Worm (Caenorhabditis elegans) whole organism, L4 larva: ENCODE results near the gene srsx-11.

Experiments used
- F10B5.3 ChIP-seq: sonication (generic microtip); optimal IDR thresholded peaks from 2 replicates; lab custom pipeline; 2016; ENCODE audit warnings: mild to moderate bottlenecking, missing genetic modification characterization, missing compliant biosample characterization
- F26F4.8 ChIP-seq: fragments of 200-800 bp; sonication (Bioruptor generic); conservative IDR thresholded peaks from 2 replicates; pipeline ENCODE4 v1.3.6; 2022; ENCODE audit warnings: missing genetic modification characterization, missing compliant biosample characterization
- T26A8.4 ChIP-seq: fragments of 200-800 bp; sonication (Bioruptor generic); IDR thresholded peaks from 2 replicates; pipeline ENCODE4 v1.3.6; 2022; ENCODE audit warnings: missing genetic modification characterization, missing compliant biosample characterization
- ZK546.5 ChIP-seq, 2 experiments: sonication (generic microtip); optimal IDR thresholded peaks; 2 replicates each; lab custom pipeline; 2017; ENCODE audit warnings: missing biosample characterization in 2 of 2, missing genetic modification characterization in 2 of 2
- aha-1 ChIP-seq: fragments of 150-350 bp; peaks from one replicate; lab custom pipeline; 2014; ENCODE audit warnings: missing biosample characterization, missing genetic modification characterization
- daf-16 ChIP-seq, 3 experiments: sonication (generic microtip); optimal IDR thresholded peaks; 2 replicates each; lab custom pipeline; 2016 to 2017; ENCODE audit warnings: missing genetic modification characterization in 3 of 3, missing genetic modification reagents in 3 of 3, mild to moderate bottlenecking in 2 of 3, missing compliant biosample characterization in 2 of 3, missing biosample characterization in 1 of 3, moderate library complexity in 1 of 3
- dmd-6 ChIP-seq: fragments of 200-800 bp; sonication (Bioruptor generic); IDR thresholded peaks from 2 replicates; pipeline ENCODE4 v1.3.6; 2022; ENCODE audit warnings: missing genetic modification reagents, missing genetic modification characterization, missing compliant biosample characterization
- dmd-8 ChIP-seq: fragments of 200-800 bp; sonication (Bioruptor generic); IDR thresholded peaks from 2 replicates; pipeline ENCODE4 v1.3.6; 2022; ENCODE audit warnings: missing genetic modification characterization, missing compliant biosample characterization
- dpl-1 ChIP-seq: fragments of 150-350 bp; optimal IDR thresholded peaks from 2 replicates; lab custom pipeline; 2014; ENCODE audit warnings: missing biosample characterization, missing genetic modification reagents, missing genetic modification characterization
- hif-1 ChIP-seq, 2 experiments: sonication (generic microtip); optimal IDR thresholded peaks; 2 replicates each; lab custom pipeline; 2016 to 2017; ENCODE audit warnings: missing compliant biosample characterization in 2 of 2, missing genetic modification characterization in 2 of 2, missing genetic modification reagents in 2 of 2, missing genotype in 2 of 2, mild to moderate bottlenecking in 1 of 2
- hlh-11 ChIP-seq: fragments of 200-800 bp; sonication (Bioruptor generic); optimal IDR thresholded peaks from 2 replicates; lab custom pipeline; 2018; ENCODE audit warnings: mild to moderate bottlenecking, missing genetic modification characterization, missing compliant biosample characterization
- lin-1 ChIP-seq: fragments of 200-800 bp; sonication (Bioruptor generic); IDR thresholded peaks from 2 replicates; pipeline ENCODE4 v1.3.6; 2022; ENCODE audit warnings: missing genetic modification reagents, missing genetic modification characterization, missing compliant biosample characterization
- lin-29 ChIP-seq: fragments of 200-800 bp; sonication (Bioruptor generic); IDR thresholded peaks from 2 replicates; pipeline ENCODE4 v1.3.6; 2022; ENCODE audit warnings: missing genetic modification reagents, missing genetic modification characterization, missing compliant biosample characterization
- lin-39 ChIP-seq: fragments of 150-350 bp; optimal IDR thresholded peaks from 2 replicates; lab custom pipeline; 2014; ENCODE audit warnings: missing biosample characterization, missing genetic modification reagents, missing genetic modification characterization
- lir-3 ChIP-seq: sonication (generic microtip); optimal IDR thresholded peaks from 2 replicates; lab custom pipeline; 2016; ENCODE audit warnings: mild to moderate bottlenecking, missing genetic modification characterization, missing compliant biosample characterization
- madf-5 ChIP-seq, 2 experiments: fragments of 200-800 bp; sonication (Bioruptor generic); IDR thresholded peaks; 2 replicates each; pipeline ENCODE4 v1.3.6; 2022; ENCODE audit warnings: missing compliant biosample characterization in 2 of 2, missing genetic modification characterization in 2 of 2
- mdl-1 ChIP-seq, 2 experiments: fragments of 150-350 bp in 1 of 2; sonication (generic microtip) in 1 of 2; optimal IDR thresholded peaks; 2 replicates each; lab custom pipeline; 2014 to 2017; ENCODE audit warnings: missing biosample characterization in 2 of 2, missing genetic modification characterization in 2 of 2
- nhr-10 ChIP-seq: fragments of 150-350 bp; optimal IDR thresholded peaks from 2 replicates; lab custom pipeline; 2014; ENCODE audit warnings: missing biosample characterization, missing genetic modification characterization
- nhr-237 ChIP-seq: sonication (generic microtip); optimal IDR thresholded peaks from 2 replicates; lab custom pipeline; 2017; ENCODE audit warnings: missing biosample characterization, missing genetic modification characterization
- nhr-28 ChIP-seq: fragments of 150-350 bp; optimal IDR thresholded peaks from 2 replicates; lab custom pipeline; 2014; ENCODE audit warnings: missing biosample characterization, missing genetic modification characterization
- nhr-48 ChIP-seq: sonication (generic microtip); optimal IDR thresholded peaks from 2 replicates; lab custom pipeline; 2016; ENCODE audit warnings: mild to moderate bottlenecking, missing genetic modification characterization, missing compliant biosample characterization
- nhr-6 ChIP-seq: fragments of 150-350 bp; optimal IDR thresholded peaks from 2 replicates; lab custom pipeline; 2014; ENCODE audit warnings: missing biosample characterization, missing genetic modification characterization
- nhr-77 ChIP-seq: fragments of 150-350 bp; optimal IDR thresholded peaks from 2 replicates; lab custom pipeline; 2014; ENCODE audit warnings: missing biosample characterization, missing genetic modification characterization
- php-3 ChIP-seq: fragments of 200-800 bp; sonication (Bioruptor generic); IDR thresholded peaks from 2 replicates; pipeline ENCODE4 v1.3.6; 2022; ENCODE audit warnings: missing genetic modification reagents, missing genetic modification characterization, missing compliant biosample characterization
- pqm-1 ChIP-seq: sonication (generic microtip); optimal IDR thresholded peaks from 2 replicates; lab custom pipeline; 2017; ENCODE audit warnings: missing biosample characterization, missing genetic modification characterization
- saeg-2 ChIP-seq: fragments of 200-800 bp; sonication (Bioruptor generic); IDR thresholded peaks from 2 replicates; pipeline ENCODE4 v1.3.6; 2022; ENCODE audit warnings: missing genetic modification reagents, missing genetic modification characterization, missing compliant biosample characterization
- sdz-12 ChIP-seq: fragments of 200-800 bp; sonication (Bioruptor generic); optimal IDR thresholded peaks from 2 replicates; lab custom pipeline; 2018; ENCODE audit warnings: mild to moderate bottlenecking, missing genetic modification characterization, missing compliant biosample characterization
- snpc-4 ChIP-seq: fragments of 150-350 bp; optimal IDR thresholded peaks from 2 replicates; lab custom pipeline; 2014; ENCODE audit warnings: missing biosample characterization, missing genetic modification characterization
- unc-62 ChIP-seq, 3 experiments: fragments of 150-350 bp in 1 of 3; sonication (generic microtip); optimal IDR thresholded peaks in 2 of 3; peaks in 1 of 3; 1 replicate in 1 of 3; 2 replicates in 2 of 3; lab custom pipeline; 2014 to 2017; ENCODE audit warnings: missing biosample characterization in 3 of 3, missing genetic modification characterization in 3 of 3, missing genetic modification reagents in 3 of 3, missing genotype in 1 of 3
- vab-7 ChIP-seq: fragments of 200-800 bp; sonication (Bioruptor generic); IDR thresholded peaks from 2 replicates; pipeline ENCODE4 v1.3.6; 2022; ENCODE audit warnings: missing genetic modification reagents, missing genetic modification characterization, missing compliant biosample characterization

Gene srsx-11

DNA sequence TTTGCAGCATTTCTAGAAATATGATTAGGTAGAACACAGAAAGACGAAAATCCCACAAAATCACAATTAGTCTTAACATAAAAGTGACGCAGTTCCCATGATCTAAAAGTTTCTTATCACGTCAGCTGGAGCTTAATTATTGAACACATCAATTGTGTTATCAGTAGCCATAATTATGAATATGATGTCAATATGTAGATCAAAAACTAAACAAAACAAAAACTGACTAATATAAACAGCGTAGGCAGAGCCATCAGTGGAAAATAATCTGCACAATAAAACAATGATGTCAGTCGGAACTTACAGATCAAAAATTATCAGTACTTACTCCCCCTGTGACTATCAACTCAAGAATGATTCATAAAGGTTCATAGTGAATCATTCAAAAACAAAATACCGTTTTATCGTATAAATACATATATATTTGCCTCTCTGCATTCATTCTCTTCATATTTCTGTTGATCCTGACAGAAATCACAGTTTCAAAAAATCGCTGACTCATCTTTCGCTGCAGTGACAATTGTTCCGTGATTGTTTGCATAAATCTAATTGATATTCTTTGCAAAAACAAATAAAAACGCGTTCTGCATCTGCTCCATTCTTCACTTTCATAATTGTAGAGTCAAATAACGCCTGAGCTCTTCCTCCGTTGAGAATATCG lies 33.4 kb upstream of the srsx-11 start, which contains the start of gene srr-6:
TSS of gene srr-6 (plus strand) at position 611 of the 661 bp plus-strand sequence.
- peak in 1 of 2 experiments; percentile 88 for TF ChIP-seq unc-62 (GFP tag; optimal IDR thresholded peaks at IDR 0.05 in 1 of 2; lab: Kevin White, UChicago)
- TF ChIP-seq unc-62 (tag; optimal IDR thresholded peaks at IDR 0.05; lab: Kevin White, UChicago), result no peak
- TF ChIP-seq daf-16 (GFP tag; optimal IDR thresholded peaks at IDR 0.05; lab: Kevin White, UChicago), result no peak
- peak; percentile 61 for TF ChIP-seq daf-16 (tag; optimal IDR thresholded peaks at IDR 0.05; lab: Kevin White, UChicago)
- peak; percentile 20; the same call in 1 of the 2 replicates for TF ChIP-seq php-3
- TF ChIP-seq nhr-6, result no peak
- TF ChIP-seq aha-1 (tag; lab: Kevin White, UChicago), result no peak
- no peak for TF ChIP-seq dpl-1 (GFP tag; lab: Kevin White, UChicago)
- TF ChIP-seq hlh-11 (tag; lab: Kevin White, UChicago), result peak; percentile 54
- no peak for TF ChIP-seq nhr-48
- TF ChIP-seq pqm-1 (tag; lab: Kevin White, UChicago), result peak; percentile 68
- TF ChIP-seq snpc-4 (tag; lab: Kevin White, UChicago), result no peak
- peak in 1 of 2 experiments; percentile 42 for TF ChIP-seq mdl-1 (tag; optimal IDR thresholded peaks at IDR 0.05; lab: Kevin White, UChicago)
- peak in 1 of 2 experiments; percentile 15 for TF ChIP-seq hif-1 (tag; optimal IDR thresholded peaks at IDR 0.05; lab: Kevin White, UChicago)
- TF ChIP-seq nhr-28 (tag; lab: Kevin White, UChicago), result peak; percentile 53
- TF ChIP-seq nhr-77 (tag; lab: Kevin White, UChicago), result peak; percentile 63
- peak; percentile 66 for TF ChIP-seq dmd-6

DNA sequence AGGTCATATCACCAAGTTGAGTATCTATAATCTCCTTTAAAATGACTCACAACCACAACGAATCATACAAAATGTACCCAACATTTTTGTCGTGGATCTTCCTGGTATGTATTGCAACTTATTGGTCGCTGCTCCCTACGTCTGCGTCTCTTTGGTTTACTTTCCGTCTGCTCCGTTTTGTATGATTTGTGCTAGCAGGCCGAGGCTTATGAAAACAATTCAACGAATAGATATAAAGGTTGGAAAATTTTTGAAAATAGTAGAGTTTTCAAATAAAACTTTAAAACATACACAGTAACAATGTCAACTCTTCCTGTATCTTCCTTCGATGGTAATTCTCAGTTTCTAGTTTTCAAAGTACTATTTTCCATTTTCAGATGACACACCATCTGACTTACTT lies 22.4 kb upstream of the srsx-11 start, which contains the start of gene srr-8:
TSS of gene srr-8 (plus strand) at position 301 of the 400 bp plus-strand sequence.
- TF ChIP-seq dmd-8 (GFP tag; lab: Robert Waterston, UW) (no peak), dmd-6 (peak; percentile 9; the same call in 1 of the 2 replicates)

DNA sequence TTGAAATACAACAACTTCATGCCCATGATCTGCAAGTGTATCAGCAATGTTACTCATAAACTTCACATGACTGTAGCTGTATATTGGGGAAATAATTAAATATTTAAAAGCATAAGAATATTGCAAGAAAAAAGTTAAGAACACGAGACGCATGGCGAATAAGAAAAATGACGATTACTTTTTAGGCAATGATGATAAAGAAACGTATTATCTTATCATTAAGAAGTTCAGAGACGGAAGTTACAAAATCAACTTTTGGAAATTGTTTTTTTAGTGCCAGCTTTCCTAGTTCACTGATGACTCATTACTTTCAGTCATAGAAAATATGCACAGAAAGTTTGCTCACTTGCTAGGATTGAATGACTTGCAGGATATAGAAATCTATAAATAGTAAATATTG lies 21.4 kb upstream of the srsx-11 start, which contains the start of gene ugt-7:
TSS of gene ugt-7 (minus strand) at position 161 of the 400 bp plus-strand sequence.
- TF ChIP-seq pqm-1 (tag; lab: Kevin White, UChicago), result peak; percentile 72
- peak; percentile 11 for TF ChIP-seq nhr-77 (tag; lab: Kevin White, UChicago)
- TF ChIP-seq nhr-28 (tag; lab: Kevin White, UChicago), result peak; percentile 42
- TF ChIP-seq F26F4.8 (GFP tag; lab: Robert Waterston, UW), result no peak

DNA sequence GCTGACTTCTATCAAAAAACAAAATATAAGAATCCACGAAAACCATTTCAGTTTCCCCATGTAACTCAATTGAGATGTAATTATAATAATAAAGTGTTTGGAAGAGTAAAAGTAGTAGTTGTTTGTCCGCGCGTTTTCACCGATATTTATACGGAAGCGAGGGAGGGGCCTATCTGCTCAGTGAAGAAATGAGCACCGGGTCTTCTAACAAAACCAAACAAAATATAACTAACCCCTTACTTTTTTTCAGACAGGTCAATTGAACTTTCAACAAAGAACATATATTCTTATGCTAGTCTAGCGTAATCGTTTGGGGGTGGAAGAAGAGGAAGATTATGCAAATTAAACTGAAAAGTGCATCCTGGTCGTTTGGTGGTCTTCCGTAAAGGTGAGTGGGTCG lies 16.2 kb upstream of the srsx-11 start, which contains the start of gene ncx-9:
TSS of gene ncx-9 (minus strand) at position 101 of the 400 bp plus-strand sequence.
- TF ChIP-seq dmd-8 (GFP tag; lab: Robert Waterston, UW) (no peak), madf-5 (GFP tag; IDR thresholded peaks at IDR 0.05; lab: Robert Waterston, UW) (no peak), sdz-12 (no peak), hif-1 (tag; optimal IDR thresholded peaks at IDR 0.05; lab: Kevin White, UChicago) (no peak), aha-1 (tag; lab: Kevin White, UChicago) (no peak), lin-39 (tag; lab: Kevin White, UChicago) (no peak), nhr-237 (tag; lab: Kevin White, UChicago) (no peak), lin-1 (no peak), nhr-10 (no peak), daf-16 (GFP tag; optimal IDR thresholded peaks at IDR 0.05; lab: Kevin White, UChicago) (no peak), daf-16 (tag; optimal IDR thresholded peaks at IDR 0.05; lab: Kevin White, UChicago) (no peak), T26A8.4 (no peak), vab-7 (GFP tag; lab: Robert Waterston, UW) (no peak)

DNA sequence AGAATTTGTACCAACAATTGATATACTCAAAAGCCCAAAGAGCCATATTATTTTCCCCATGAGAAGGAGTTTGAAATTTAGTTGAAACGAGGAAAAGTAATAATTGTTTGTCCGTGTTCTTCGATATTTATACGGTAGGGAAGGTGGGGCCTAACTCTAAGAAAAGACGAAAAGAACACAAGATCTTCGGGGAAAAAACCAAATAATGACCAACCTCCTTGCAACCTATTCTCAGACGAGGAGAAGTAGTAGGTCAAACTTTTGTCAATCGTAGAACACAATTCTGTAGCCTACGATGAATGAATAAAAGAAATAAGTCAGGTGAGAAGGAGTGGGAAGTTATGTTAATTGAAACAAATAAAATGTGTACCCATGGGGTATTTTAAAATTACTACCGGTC lies 8.1 kb upstream of the srsx-11 start, which contains the start of gene ncx-8:
TSS of gene ncx-8 (minus strand) at position 101 of the 400 bp plus-strand sequence.
- TF ChIP-seq F10B5.3 (tag; lab: Kevin White, UChicago), result no peak
- TF ChIP-seq lir-3 (tag; lab: Kevin White, UChicago), result no peak
- no peak for TF ChIP-seq vab-7 (GFP tag; lab: Robert Waterston, UW)
- no peak for TF ChIP-seq lin-29 (GFP tag; lab: Robert Waterston, UW)
- TF ChIP-seq saeg-2 (GFP tag; lab: Robert Waterston, UW), result no peak
- no peak for TF ChIP-seq ZK546.5 (tag; optimal IDR thresholded peaks at IDR 0.05; lab: Kevin White, UChicago)
